Fruit fly (Drosophila melanogaster) whole organism, embryonic: Measurements from ENCODE around the gene CG11811.

ENCODE experiments used
- Atf-2 ChIP-seq: fragments of 200-800 bp; sonication (Bioruptor generic); optimal IDR thresholded peaks from 2 replicates; lab custom pipeline; 2016; ENCODE audit warnings: missing biosample characterization, missing genetic modification characterization
- Bteb2 ChIP-seq: fragments of 200-800 bp; sonication (Bioruptor generic); optimal IDR thresholded peaks from 2 replicates; lab custom pipeline; 2016; ENCODE audit warnings: missing biosample characterization, missing genetic modification characterization
- CG1024 ChIP-seq: fragments of 200-800 bp; sonication (Bioruptor generic); IDR thresholded peaks from 2 replicates; pipeline ENCODE4 v1.3.6; 2022; ENCODE audit warnings: missing biosample characterization, missing genetic modification characterization
- CG11247 ChIP-seq: fragments of 200-800 bp; sonication (Bioruptor generic); IDR thresholded peaks from 2 replicates; pipeline ENCODE4 v1.3.6; 2022; ENCODE audit warnings: missing biosample characterization, missing genetic modification characterization
- CG12155 ChIP-seq: fragments of 200-800 bp; sonication (Bioruptor generic); optimal IDR thresholded peaks from 3 replicates; lab custom pipeline; 2016; ENCODE audit warnings: missing biosample characterization, missing genetic modification characterization
- CG12219 ChIP-seq: fragments of 200-800 bp; sonication (Bioruptor generic); optimal IDR thresholded peaks from 3 replicates; lab custom pipeline; 2018; ENCODE audit warnings: missing biosample characterization, mild to moderate bottlenecking, missing genetic modification characterization
- CG12236 ChIP-seq: fragments of 200-800 bp; sonication (Bioruptor generic); optimal IDR thresholded peaks from 2 replicates; lab custom pipeline; 2016; ENCODE audit warnings: missing biosample characterization, missing genetic modification characterization
- CG13424 ChIP-seq: fragments of 200-800 bp; sonication (Bioruptor generic); optimal IDR thresholded peaks from 2 replicates; lab custom pipeline; 2019; ENCODE audit warnings: missing biosample characterization, mild to moderate bottlenecking, missing genetic modification characterization, moderate library complexity
- CG14667 ChIP-seq: fragments of 200-800 bp; sonication (Bioruptor generic); IDR thresholded peaks from 2 replicates; pipeline ENCODE4 v1.3.6; 2022; ENCODE audit warnings: missing biosample characterization, missing genetic modification characterization
- CG1647 ChIP-seq: fragments of 200-800 bp; sonication (Bioruptor generic); optimal IDR thresholded peaks from 3 replicates; lab custom pipeline; 2016; ENCODE audit warnings: missing biosample characterization, missing genetic modification characterization
- CG16779 ChIP-seq: fragments of 200-800 bp; sonication (Bioruptor generic); IDR thresholded peaks from 2 replicates; pipeline ENCODE4 v1.3.6; 2022; ENCODE audit warnings: missing biosample characterization, missing genetic modification characterization
- CG17802 ChIP-seq: fragments of 200-800 bp; sonication (Bioruptor generic); optimal IDR thresholded peaks from 2 replicates; lab custom pipeline; 2018; ENCODE audit warnings: missing biosample characterization, mild to moderate bottlenecking, missing genetic modification characterization, moderate library complexity
- CG1832 ChIP-seq: fragments of 200-800 bp; sonication (Bioruptor generic); optimal IDR thresholded peaks from 2 replicates; lab custom pipeline; 2017; ENCODE audit warnings: missing biosample characterization, mild to moderate bottlenecking, missing genetic modification characterization, inconsistent platforms
- CG2116 ChIP-seq: fragments of 200-800 bp; sonication (Bioruptor generic); optimal IDR thresholded peaks from 3 replicates; lab custom pipeline; 2018; ENCODE audit warnings: missing biosample characterization, mild to moderate bottlenecking, missing genetic modification characterization
- CG32532 ChIP-seq: fragments of 200-800 bp; sonication (Bioruptor generic); IDR thresholded peaks from 2 replicates; pipeline ENCODE4 v1.3.6; 2022; ENCODE audit warnings: missing biosample characterization, missing genetic modification characterization
- CG3407 ChIP-seq: fragments of 200-800 bp; sonication (Bioruptor generic); optimal IDR thresholded peaks from 2 replicates; lab custom pipeline; 2018; ENCODE audit warnings: missing biosample characterization, mild to moderate bottlenecking, missing genetic modification characterization
- CG42726 ChIP-seq: fragments of 200-800 bp; sonication (Bioruptor generic); IDR thresholded peaks from 2 replicates; pipeline ENCODE4 v1.3.6; 2022; ENCODE audit warnings: missing biosample characterization, missing genetic modification characterization; ENCODE audit not compliant: partially characterized antibody
- CG4707 ChIP-seq: fragments of 200-800 bp; sonication (Bioruptor generic); optimal IDR thresholded peaks from 2 replicates; lab custom pipeline; 2018; ENCODE audit warnings: missing biosample characterization, mild to moderate bottlenecking, missing genetic modification characterization, moderate library complexity
- CG5245 ChIP-seq: fragments of 200-800 bp; sonication (Bioruptor generic); optimal IDR thresholded peaks from 3 replicates; lab custom pipeline; 2016; ENCODE audit warnings: missing biosample characterization, missing genetic modification characterization
- CG6813 ChIP-seq: fragments of 200-800 bp; sonication (Bioruptor generic); optimal IDR thresholded peaks from 2 replicates; lab custom pipeline; 2017; ENCODE audit warnings: missing biosample characterization, missing genetic modification characterization, mild to moderate bottlenecking, moderate library complexity, missing genetic modification reagents
- CG7745 ChIP-seq: fragments of 200-800 bp; sonication (Bioruptor generic); optimal IDR thresholded peaks from 2 replicates; lab custom pipeline; 2018; ENCODE audit warnings: missing biosample characterization, mild to moderate bottlenecking, missing genetic modification characterization, moderate library complexity
- CG9215 ChIP-seq: fragments of 200-800 bp; sonication (Bioruptor generic); IDR thresholded peaks from 2 replicates; pipeline ENCODE4 v1.3.6; 2022; ENCODE audit warnings: missing biosample characterization, missing genetic modification characterization
- CG9797 ChIP-seq: fragments of 200-800 bp; sonication (Bioruptor generic); optimal IDR thresholded peaks from 3 replicates; lab custom pipeline; 2018; ENCODE audit warnings: missing biosample characterization, mild to moderate bottlenecking, missing genetic modification characterization
- CG9876 ChIP-seq: fragments of 200-800 bp; sonication (Bioruptor generic); optimal IDR thresholded peaks from 2 replicates; lab custom pipeline; 2016; ENCODE audit warnings: missing biosample characterization, missing genetic modification characterization
- Dll ChIP-seq: fragments of 200-800 bp; sonication (Bioruptor generic); IDR thresholded peaks from 4 replicates; pipeline ENCODE4 v1.3.6; 2022; ENCODE audit warnings: missing biosample characterization, missing genetic modification characterization; ENCODE audit not compliant: partially characterized antibody
- Fer1 ChIP-seq: fragments of 200-800 bp; sonication (Bioruptor generic); optimal IDR thresholded peaks from 2 replicates; lab custom pipeline; 2017; ENCODE audit warnings: missing biosample characterization, mild to moderate bottlenecking, missing genetic modification characterization
- Hey ChIP-seq: fragments of 200-800 bp; sonication (Bioruptor generic); optimal IDR thresholded peaks from 3 replicates; lab custom pipeline; 2018; ENCODE audit warnings: missing biosample characterization, mild to moderate bottlenecking, missing genetic modification characterization
- HmgD ChIP-seq: fragments of 200-800 bp; sonication (Bioruptor generic); optimal IDR thresholded peaks from 3 replicates; lab custom pipeline; 2016; ENCODE audit warnings: missing biosample characterization, missing genetic modification characterization
- Myb ChIP-seq: fragments of 200-800 bp; sonication (Bioruptor generic); optimal IDR thresholded peaks from 2 replicates; lab custom pipeline; 2016; ENCODE audit warnings: missing biosample characterization, missing genetic modification characterization
- NC2β ChIP-seq: fragments of 200-800 bp; sonication (Bioruptor generic); optimal IDR thresholded peaks from 2 replicates; lab custom pipeline; 2016; ENCODE audit warnings: missing biosample characterization, missing genetic modification characterization
- Nf-YA ChIP-seq: fragments of 200-800 bp; sonication (Bioruptor generic); IDR thresholded peaks from 2 replicates; pipeline ENCODE4 v1.3.6; 2022; ENCODE audit warnings: missing biosample characterization, missing genetic modification characterization
- Rx ChIP-seq: fragments of 200-800 bp; sonication (Bioruptor generic); IDR thresholded peaks from 2 replicates; pipeline ENCODE4 v1.3.6; 2022; ENCODE audit warnings: missing biosample characterization, missing genetic modification characterization
- Taf1 ChIP-seq: fragments of 200-800 bp; sonication (Bioruptor generic); IDR thresholded peaks from 2 replicates; pipeline ENCODE4 v1.3.6; 2022; ENCODE audit warnings: missing biosample characterization, missing genetic modification characterization
- Xrp1 ChIP-seq: fragments of 200-800 bp; sonication (Bioruptor generic); IDR thresholded peaks from 2 replicates; pipeline ENCODE4 v1.3.6; 2022; ENCODE audit warnings: missing biosample characterization, missing genetic modification characterization
- al ChIP-seq: fragments of 200-800 bp; sonication (Bioruptor generic); IDR thresholded peaks from 2 replicates; pipeline ENCODE4 v1.3.6; 2022; ENCODE audit warnings: missing biosample characterization, missing genetic modification characterization
- ash1 ChIP-seq: fragments of 200-800 bp; sonication (Bioruptor generic); optimal IDR thresholded peaks from 2 replicates; lab custom pipeline; 2018; ENCODE audit warnings: missing biosample characterization, mild to moderate bottlenecking, missing genetic modification characterization
- fru ChIP-seq: fragments of >200 bp; optimal IDR thresholded peaks from 2 replicates; lab custom pipeline; 2017
- her ChIP-seq: fragments of 200-800 bp; sonication (Bioruptor generic); optimal IDR thresholded peaks from 2 replicates; lab custom pipeline; 2016; ENCODE audit warnings: missing biosample characterization, missing genetic modification characterization
- insv ChIP-seq, 2 experiments: fragments of 200-800 bp; sonication (Bioruptor generic); optimal IDR thresholded peaks; 3 replicates each; lab custom pipeline; 2016 to 2018; ENCODE audit warnings: missing biosample characterization in 2 of 2, missing genetic modification characterization in 2 of 2
- knrl ChIP-seq: fragments of 200-800 bp; sonication (Bioruptor generic); IDR thresholded peaks from 3 replicates; pipeline ENCODE4 v1.3.6; 2022; ENCODE audit warnings: missing biosample characterization, missing genetic modification characterization; ENCODE audit not compliant: partially characterized antibody
- lov ChIP-seq, 2 experiments: fragments of 200-800 bp in 1 of 2; fragments of >200 bp in 1 of 2; sonication (Bioruptor generic) in 1 of 2; IDR thresholded peaks in 1 of 2; optimal IDR thresholded peaks in 1 of 2; 2 replicates in 1 of 2; 3 replicates in 1 of 2; pipeline versions ENCODE4 v1.3.6 to Lab custom; 2017 to 2022; ENCODE audit warnings: missing biosample characterization in 1 of 2, missing genetic modification characterization in 1 of 2
- mirr ChIP-seq: fragments of 200-800 bp; sonication (Bioruptor generic); optimal IDR thresholded peaks from 3 replicates; lab custom pipeline; 2018; ENCODE audit warnings: missing biosample characterization, mild to moderate bottlenecking, missing genetic modification characterization
- nmo ChIP-seq: fragments of 200-800 bp; sonication (Bioruptor generic); optimal IDR thresholded peaks from 2 replicates; lab custom pipeline; 2018; ENCODE audit warnings: missing biosample characterization, mild to moderate bottlenecking, missing genetic modification characterization, moderate library complexity
- org-1 ChIP-seq: fragments of 200-800 bp; sonication (Bioruptor generic); optimal IDR thresholded peaks from 2 replicates; lab custom pipeline; 2017; ENCODE audit warnings: missing biosample characterization, missing genetic modification characterization
- otp ChIP-seq: fragments of 200-800 bp; sonication (Bioruptor generic); IDR thresholded peaks from 3 replicates; pipeline ENCODE4, ENCODE4 v1.3.6; 2022; ENCODE audit warnings: missing biosample characterization, missing genetic modification characterization
- pros ChIP-seq: fragments of 200-800 bp; sonication (Bioruptor generic); optimal IDR thresholded peaks from 3 replicates; lab custom pipeline; 2019; ENCODE audit warnings: missing biosample characterization, mild to moderate bottlenecking, missing genetic modification characterization, moderate library complexity
- salm ChIP-seq: fragments of 200-800 bp; sonication (Bioruptor generic); optimal IDR thresholded peaks from 2 replicates; lab custom pipeline; 2018; ENCODE audit warnings: missing biosample characterization, mild to moderate bottlenecking, missing genetic modification characterization
- schlank ChIP-seq: fragments of 200-800 bp; sonication (Bioruptor generic); optimal IDR thresholded peaks from 2 replicates; lab custom pipeline; 2018; ENCODE audit warnings: missing biosample characterization, mild to moderate bottlenecking, missing genetic modification characterization
- trh ChIP-seq: fragments of 200-800 bp; sonication (Bioruptor generic); optimal IDR thresholded peaks from 2 replicates; lab custom pipeline; 2016; ENCODE audit warnings: missing biosample characterization, missing genetic modification characterization
- unc-4 ChIP-seq: fragments of 200-800 bp; sonication (Bioruptor generic); IDR thresholded peaks from 2 replicates; pipeline ENCODE4 v1.3.6; 2022; ENCODE audit warnings: missing biosample characterization, missing genetic modification characterization; ENCODE audit not compliant: partially characterized antibody

CG11811 gene

DNA sequence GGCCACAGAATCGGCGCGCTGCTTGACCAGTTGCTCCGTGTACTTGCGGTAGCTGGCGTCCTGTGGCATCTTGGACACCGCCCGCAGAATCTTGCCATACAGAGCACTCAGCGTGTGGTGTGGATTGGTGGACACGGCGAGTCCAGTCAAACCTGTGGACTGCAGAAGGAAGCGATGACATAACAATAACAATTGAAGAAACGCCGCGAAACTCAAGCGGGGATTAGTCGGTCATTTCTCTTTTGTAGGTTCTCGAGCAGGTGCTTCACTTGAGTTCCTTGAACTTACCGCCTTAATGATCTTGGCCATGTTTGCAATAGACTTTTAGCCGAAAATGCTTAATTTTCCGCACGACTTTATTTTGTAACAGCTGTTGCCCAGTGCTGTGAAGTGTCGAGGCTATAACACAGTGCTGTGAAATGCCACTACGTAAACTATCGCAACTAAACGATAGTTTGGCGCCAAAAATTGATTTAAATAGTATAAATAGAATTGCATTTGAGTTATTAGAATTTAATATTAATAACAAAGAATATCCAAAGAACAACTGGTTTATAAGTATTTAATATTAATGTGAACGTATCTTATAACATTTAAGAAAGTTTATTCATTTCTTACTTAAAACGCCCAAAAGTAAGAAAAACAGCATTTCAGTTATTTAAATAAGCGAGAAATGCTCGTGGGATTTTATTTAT is 3.0 kb downstream of the CG11811 start, which contains the start of gene ND-13B (continued):
- TF ChIP-seq CG6813 (GFP tag; lab: Kevin White, UChicago): no peak
- TF ChIP-seq Rx: no peak
- no peak for TF ChIP-seq CG9215 (GFP tag; lab: Robert Waterston, UW)
- TF ChIP-seq Xrp1 (GFP tag; lab: Robert Waterston, UW): no peak
- peak; percentile 62; the same call in 2 of the 3 replicates for TF ChIP-seq knrl (GFP tag; lab: Robert Waterston, UW)
- no peak for TF ChIP-seq CG32532
- TF ChIP-seq Taf1 (GFP tag; lab: Robert Waterston, UW): no peak
- peak; percentile 17 for TF ChIP-seq Myb (GFP tag; lab: Kevin White, UChicago)
- TF ChIP-seq fru (lab: Kevin White, UChicago): no peak
- TF ChIP-seq CG12236 (GFP tag; lab: Kevin White, UChicago): no peak
- peak; percentile 0 for TF ChIP-seq Bteb2 (GFP tag; lab: Kevin White, UChicago)
- peak; percentile 79 for TF ChIP-seq unc-4 (GFP tag; lab: Robert Waterston, UW)
- no peak for TF ChIP-seq CG9876
- no peak for TF ChIP-seq lov (optimal IDR thresholded peaks at IDR 0.05; lab: Kevin White, UChicago)
- no peak for TF ChIP-seq lov (GFP tag; IDR thresholded peaks at IDR 0.05; lab: Robert Waterston, UW)
- TF ChIP-seq CG17802 (tag; lab: Kevin White, UChicago): no peak
- TF ChIP-seq mirr (GFP tag; lab: Kevin White, UChicago): no peak
- no peak for TF ChIP-seq org-1 (GFP tag; lab: Kevin White, UChicago)
- TF ChIP-seq otp (GFP tag; lab: Robert Waterston, UW): no peak
- peak; percentile 16 for TF ChIP-seq her (GFP tag; lab: Kevin White, UChicago)
- no peak for TF ChIP-seq trh (GFP tag; lab: Kevin White, UChicago)
- no peak for TF ChIP-seq CG4707
- no peak for TF ChIP-seq CG14667
- TF ChIP-seq CG5245: peak; percentile 41
- TF ChIP-seq CG42726 (GFP tag; lab: Robert Waterston, UW): peak; percentile 84
- TF ChIP-seq insv (GFP tag; optimal IDR thresholded peaks at IDR 0.05; lab: Kevin White, UChicago): no peak
- TF ChIP-seq CG11247: no peak
- TF ChIP-seq NC2β: no peak
- no peak for TF ChIP-seq CG1832 (GFP tag; lab: Kevin White, UChicago)
- no peak; the same call in 1 of the 2 replicates for TF ChIP-seq CG1024 (GFP tag; lab: Robert Waterston, UW)
- TF ChIP-seq CG9797 (GFP tag; lab: Kevin White, UChicago): peak; percentile 2
- peak; percentile 1 for TF ChIP-seq CG2116 (GFP tag; lab: Kevin White, UChicago)
- TF ChIP-seq pros: no peak
- no peak for TF ChIP-seq HmgD
- TF ChIP-seq Nf-YA (GFP tag; lab: Robert Waterston, UW): no peak
- TF ChIP-seq CG7745 (tag; lab: Kevin White, UChicago): peak; percentile 52
- TF ChIP-seq ash1 (GFP tag; lab: Kevin White, UChicago): no peak
- no peak for TF ChIP-seq schlank (tag; lab: Kevin White, UChicago)
- no peak for TF ChIP-seq al (GFP tag; lab: Robert Waterston, UW)
- no peak for TF ChIP-seq CG12155
- no peak for TF ChIP-seq Atf-2 (GFP tag; lab: Kevin White, UChicago)
- peak; percentile 74 for TF ChIP-seq Fer1 (GFP tag; lab: Kevin White, UChicago)
- TF ChIP-seq CG16779 (GFP tag; lab: Robert Waterston, UW): no peak
- TF ChIP-seq CG13424 (tag; lab: Kevin White, UChicago): no peak
- peak; percentile 80 for TF ChIP-seq Dll (GFP tag; lab: Robert Waterston, UW)
- TF ChIP-seq nmo: peak; percentile 25
- TF ChIP-seq CG1647 (GFP tag; lab: Kevin White, UChicago): peak; percentile 47
- no peak for TF ChIP-seq Hey
- no peak for TF ChIP-seq CG3407 (GFP tag; lab: Kevin White, UChicago)
- TF ChIP-seq salm (tag; lab: Kevin White, UChicago): no peak
- no peak for TF ChIP-seq CG12219
